Fruit fly (Drosophila melanogaster) whole organism, embryonic: ENCODE data around the gene hook.

Source experiments
- Antp ChIP-seq: fragments of 200-800 bp; sonication (Bioruptor generic); optimal IDR thresholded peaks from 3 replicates; lab custom pipeline; 2016; ENCODE audit warnings: missing biosample characterization, missing genetic modification characterization
- CG10267 ChIP-seq: fragments of 200-800 bp; sonication (Bioruptor generic); optimal IDR thresholded peaks from 2 replicates; lab custom pipeline; 2018; ENCODE audit warnings: missing biosample characterization, mild to moderate bottlenecking, missing genetic modification characterization, moderate library complexity
- CG10321 ChIP-seq: fragments of 200-800 bp; sonication (Bioruptor generic); IDR thresholded peaks from 2 replicates; pipeline ENCODE4 v1.3.6; 2022; ENCODE audit warnings: missing biosample characterization, missing genetic modification characterization
- CG10462 ChIP-seq: fragments of 200-800 bp; sonication (Bioruptor generic); optimal IDR thresholded peaks from 2 replicates; lab custom pipeline; 2016; ENCODE audit warnings: missing biosample characterization, missing genetic modification characterization
- CG10959 ChIP-seq: fragments of 200-800 bp; sonication (Bioruptor generic); IDR thresholded peaks from 2 replicates; pipeline ENCODE4 v1.3.6; 2022; ENCODE audit warnings: missing biosample characterization, missing genetic modification characterization
- CG11247 ChIP-seq: fragments of 200-800 bp; sonication (Bioruptor generic); IDR thresholded peaks from 2 replicates; pipeline ENCODE4 v1.3.6; 2022; ENCODE audit warnings: missing biosample characterization, missing genetic modification characterization
- CG11696 ChIP-seq: fragments of 200-800 bp; sonication (Bioruptor generic); IDR thresholded peaks from 2 replicates; pipeline ENCODE4 v1.3.6; 2022; ENCODE audit warnings: missing biosample characterization, missing genetic modification characterization
- CG12071 ChIP-seq: fragments of 200-800 bp; sonication (Bioruptor generic); optimal IDR thresholded peaks from 3 replicates; lab custom pipeline; 2018; ENCODE audit warnings: missing biosample characterization, mild to moderate bottlenecking, missing genetic modification characterization
- CG12391 ChIP-seq: fragments of 200-800 bp; sonication (Bioruptor generic); optimal IDR thresholded peaks from 3 replicates; lab custom pipeline; 2018; ENCODE audit warnings: missing biosample characterization, mild to moderate bottlenecking, missing genetic modification characterization, moderate library complexity
- CG14965 ChIP-seq: fragments of 200-800 bp; sonication (Bioruptor generic); optimal IDR thresholded peaks from 2 replicates; lab custom pipeline; 2016; ENCODE audit warnings: missing biosample characterization, missing genetic modification characterization, borderline replicate concordance
- CG16815 ChIP-seq: fragments of 200-800 bp; sonication (Bioruptor generic); optimal IDR thresholded peaks from 3 replicates; lab custom pipeline; 2017; ENCODE audit warnings: missing biosample characterization, mild to moderate bottlenecking, missing genetic modification characterization
- CG18011 ChIP-seq: fragments of 200-800 bp; sonication (Bioruptor generic); optimal IDR thresholded peaks from 2 replicates; lab custom pipeline; 2017; ENCODE audit warnings: missing biosample characterization, missing genetic modification characterization, mild to moderate bottlenecking, moderate library complexity, missing genotype
- CG18476 ChIP-seq: fragments of 200-800 bp; sonication (Bioruptor generic); optimal IDR thresholded peaks from 2 replicates; lab custom pipeline; 2016; ENCODE audit warnings: missing biosample characterization, mild to moderate bottlenecking, missing genetic modification characterization
- CG2120 ChIP-seq: fragments of 200-800 bp; sonication (Bioruptor generic); optimal IDR thresholded peaks from 3 replicates; lab custom pipeline; 2016; ENCODE audit warnings: missing biosample characterization, missing genetic modification characterization
- CG2712 ChIP-seq: fragments of 200-800 bp; optimal IDR thresholded peaks from 3 replicates; lab custom pipeline; 2019; ENCODE audit warnings: missing biosample characterization, mild to moderate bottlenecking, missing genetic modification characterization, moderate library complexity
- CG2889 ChIP-seq: fragments of 200-800 bp; sonication (Bioruptor generic); IDR thresholded peaks from 3 replicates; pipeline ENCODE4 v1.3.6; 2022; ENCODE audit warnings: missing biosample characterization, missing genetic modification characterization
- CG32772 ChIP-seq: fragments of 200-800 bp; sonication (Bioruptor generic); IDR thresholded peaks from 2 replicates; pipeline ENCODE4 v1.3.6; 2022; ENCODE audit warnings: missing biosample characterization, missing genetic modification characterization
- CG3281 ChIP-seq: fragments of 200-800 bp; sonication (Bioruptor generic); optimal IDR thresholded peaks from 3 replicates; lab custom pipeline; 2017; ENCODE audit warnings: missing biosample characterization, mild to moderate bottlenecking, missing genetic modification characterization
- CG34376 ChIP-seq: fragments of 200-800 bp; sonication (Bioruptor generic); optimal IDR thresholded peaks from 2 replicates; lab custom pipeline; 2018; ENCODE audit warnings: missing biosample characterization, mild to moderate bottlenecking, missing genetic modification characterization
- CG34422 ChIP-seq: fragments of 200-800 bp; sonication (Bioruptor generic); IDR thresholded peaks from 3 replicates; pipeline ENCODE4 v1.3.6; 2022; ENCODE audit warnings: missing biosample characterization, missing genetic modification characterization
- CG4328 ChIP-seq: fragments of 200-800 bp; sonication (Bioruptor generic); optimal IDR thresholded peaks from 3 replicates; lab custom pipeline; 2017; ENCODE audit warnings: missing biosample characterization, missing genetic modification reagents, missing genetic modification characterization
- CG4360 ChIP-seq: fragments of 200-800 bp; sonication (Bioruptor generic); IDR thresholded peaks from 2 replicates; pipeline ENCODE4 v1.3.6; 2022; ENCODE audit warnings: missing biosample characterization, missing genetic modification characterization
- CG6689 ChIP-seq: fragments of 200-800 bp; sonication (Bioruptor generic); IDR thresholded peaks from 2 replicates; pipeline ENCODE4 v1.3.6; 2022; ENCODE audit warnings: missing biosample characterization, missing genetic modification characterization
- CG7745 ChIP-seq: fragments of 200-800 bp; sonication (Bioruptor generic); optimal IDR thresholded peaks from 2 replicates; lab custom pipeline; 2018; ENCODE audit warnings: missing biosample characterization, mild to moderate bottlenecking, missing genetic modification characterization, moderate library complexity
- CG8765 ChIP-seq: fragments of 200-800 bp; sonication (Bioruptor generic); IDR thresholded peaks from 2 replicates; pipeline ENCODE4 v1.3.6; 2022; ENCODE audit warnings: missing biosample characterization, missing genetic modification characterization
- ERR ChIP-seq: fragments of 200-800 bp; sonication (Bioruptor generic); optimal IDR thresholded peaks from 2 replicates; lab custom pipeline; 2016; ENCODE audit warnings: missing biosample characterization, missing genetic modification characterization
- HLH54F ChIP-seq: fragments of 200-800 bp; sonication (Bioruptor generic); optimal IDR thresholded peaks from 3 replicates; lab custom pipeline; 2016; ENCODE audit warnings: missing biosample characterization, missing genetic modification characterization
- HmgD ChIP-seq: fragments of 200-800 bp; sonication (Bioruptor generic); optimal IDR thresholded peaks from 3 replicates; lab custom pipeline; 2016; ENCODE audit warnings: missing biosample characterization, missing genetic modification characterization
- Hmx ChIP-seq: fragments of 200-800 bp; sonication (Bioruptor generic); optimal IDR thresholded peaks from 2 replicates; lab custom pipeline; 2016; ENCODE audit warnings: missing biosample characterization, missing genetic modification characterization
- Hr78 ChIP-seq, 2 experiments: fragments of 200-800 bp in 1 of 2; fragments of >200 bp in 1 of 2; sonication (Bioruptor generic) in 1 of 2; optimal IDR thresholded peaks; 2 replicates each; lab custom pipeline; 2017 to 2019; ENCODE audit warnings: missing biosample characterization in 2 of 2, missing genetic modification characterization in 2 of 2, mild to moderate bottlenecking in 1 of 2, moderate library complexity in 1 of 2
- Mes4 ChIP-seq: fragments of 200-800 bp; sonication (Bioruptor generic); optimal IDR thresholded peaks from 2 replicates; lab custom pipeline; 2016; ENCODE audit warnings: missing biosample characterization, missing genetic modification characterization
- NK7.1 ChIP-seq: fragments of 200-800 bp; sonication (Bioruptor generic); optimal IDR thresholded peaks from 3 replicates; lab custom pipeline; 2016; ENCODE audit warnings: missing biosample characterization, missing genetic modification characterization
- Scr ChIP-seq: fragments of 200-800 bp; sonication (Bioruptor generic); IDR thresholded peaks from 2 replicates; pipeline ENCODE4 v1.3.6; 2022; ENCODE audit warnings: missing biosample characterization, missing genetic modification characterization; ENCODE audit not compliant: partially characterized antibody
- Six4 ChIP-seq: fragments of 200-800 bp; sonication (Bioruptor generic); optimal IDR thresholded peaks from 2 replicates; lab custom pipeline; 2016; ENCODE audit warnings: missing biosample characterization, missing genetic modification characterization
- TFAM ChIP-seq: fragments of 200-800 bp; sonication (Bioruptor generic); optimal IDR thresholded peaks from 2 replicates; lab custom pipeline; 2017; ENCODE audit warnings: missing biosample characterization, missing genetic modification characterization, inconsistent platforms
- Taf1 ChIP-seq: fragments of 200-800 bp; sonication (Bioruptor generic); IDR thresholded peaks from 2 replicates; pipeline ENCODE4 v1.3.6; 2022; ENCODE audit warnings: missing biosample characterization, missing genetic modification characterization
- abd-A ChIP-seq: fragments of 200-800 bp; sonication (Bioruptor generic); optimal IDR thresholded peaks from 3 replicates; lab custom pipeline; 2019; ENCODE audit warnings: missing biosample characterization, mild to moderate bottlenecking, missing genetic modification characterization, moderate library complexity
- ac ChIP-seq: fragments of 200-800 bp; sonication (Bioruptor generic); optimal IDR thresholded peaks from 3 replicates; lab custom pipeline; 2017; ENCODE audit warnings: missing biosample characterization, mild to moderate bottlenecking, missing genetic modification characterization
- chn ChIP-seq: fragments of 200-800 bp; sonication (Bioruptor generic); optimal IDR thresholded peaks from 2 replicates; lab custom pipeline; 2016; ENCODE audit warnings: missing biosample characterization, missing genetic modification characterization
- danr ChIP-seq: fragments of 200-800 bp; sonication (Bioruptor generic); IDR thresholded peaks from 2 replicates; pipeline ENCODE4 v1.3.6; 2022; ENCODE audit warnings: missing biosample characterization, missing genetic modification characterization
- dm ChIP-seq: fragments of 200-800 bp; sonication (Bioruptor generic); optimal IDR thresholded peaks from 3 replicates; lab custom pipeline; 2016; ENCODE audit warnings: missing biosample characterization, missing genetic modification characterization
- ems ChIP-seq: fragments of 200-800 bp; sonication (Bioruptor generic); optimal IDR thresholded peaks from 3 replicates; lab custom pipeline; 2016; ENCODE audit warnings: missing biosample characterization, missing genetic modification characterization
- fd96Cb ChIP-seq: fragments of 200-800 bp; sonication (Bioruptor generic); optimal IDR thresholded peaks from 2 replicates; lab custom pipeline; 2018; ENCODE audit warnings: missing biosample characterization, mild to moderate bottlenecking, missing genetic modification characterization, moderate library complexity
- gsb ChIP-seq: fragments of 200-800 bp; sonication (Bioruptor generic); IDR thresholded peaks from 2 replicates; pipeline ENCODE4 v1.3.6; 2022; ENCODE audit warnings: missing biosample characterization, missing genetic modification characterization
- hb ChIP-seq: fragments of 200-800 bp; sonication (Bioruptor generic); IDR thresholded peaks from 3 replicates; pipeline ENCODE4 v1.3.6; 2022; ENCODE audit warnings: missing biosample characterization, missing genetic modification characterization; ENCODE audit not compliant: partially characterized antibody
- nau ChIP-seq: fragments of 200-800 bp; sonication (Bioruptor generic); optimal IDR thresholded peaks from 3 replicates; lab custom pipeline; 2017; ENCODE audit warnings: missing biosample characterization, mild to moderate bottlenecking, missing genetic modification characterization, missing genetic modification reagents
- pho ChIP-seq: fragments of 200-800 bp; sonication (Bioruptor generic); optimal IDR thresholded peaks from 2 replicates; lab custom pipeline; 2016; ENCODE audit warnings: missing biosample characterization, missing genetic modification characterization
- psq ChIP-seq: fragments of 200-800 bp; sonication (Bioruptor generic); optimal IDR thresholded peaks from 2 replicates; lab custom pipeline; 2017; ENCODE audit warnings: missing biosample characterization, missing genetic modification characterization
- sens ChIP-seq: fragments of 200-800 bp; sonication (Bioruptor generic); peaks from one replicate; lab custom pipeline; 2016; ENCODE audit warnings: missing biosample characterization, missing genetic modification characterization
- sens-2 ChIP-seq: fragments of 200-800 bp; sonication (Bioruptor generic); IDR thresholded peaks from 2 replicates; pipeline ENCODE4 v1.3.6; 2022; ENCODE audit warnings: missing biosample characterization, missing genetic modification characterization
- ssp ChIP-seq: fragments of 200-800 bp; sonication (Bioruptor generic); IDR thresholded peaks from 2 replicates; pipeline ENCODE4 v1.3.6; 2022; ENCODE audit warnings: missing biosample characterization, missing genetic modification characterization
- vvl ChIP-seq: fragments of 200-800 bp; sonication (Bioruptor generic); IDR thresholded peaks from 2 replicates; pipeline ENCODE4 v1.3.6; 2022; ENCODE audit warnings: missing biosample characterization, missing genetic modification characterization

hook gene

DNA sequence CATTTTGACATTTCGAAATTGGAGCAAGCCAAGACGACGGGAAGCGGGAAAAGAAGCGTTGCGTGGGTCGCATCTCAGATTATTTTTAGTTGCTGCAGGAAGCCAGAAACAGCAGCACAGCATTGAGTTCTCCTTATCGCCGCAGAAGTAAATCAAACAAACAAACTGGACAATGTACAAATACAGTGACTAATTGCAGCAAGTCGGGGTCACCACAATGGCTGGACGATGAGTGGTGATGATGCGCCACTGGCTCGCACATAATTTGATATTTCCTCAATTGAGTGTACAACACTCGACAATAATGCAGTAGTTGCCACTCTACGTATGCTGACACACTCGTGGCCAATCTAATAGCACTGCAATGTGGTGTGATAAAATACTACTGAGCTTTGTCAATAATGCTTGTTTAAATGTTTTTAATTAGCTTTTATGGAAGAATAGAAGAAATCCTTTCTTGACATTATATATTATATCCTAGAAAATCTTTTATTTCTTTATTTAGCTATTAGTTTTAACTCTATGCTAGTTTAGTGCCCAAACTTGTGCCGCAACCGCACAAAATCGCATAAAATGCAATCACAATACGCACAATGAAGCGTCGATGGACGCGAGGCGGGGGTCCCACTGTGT lies 51.2 kb downstream of the hook start (continued):
- TF ChIP-seq CG10267 (tag; lab: Kevin White, UChicago) (peak; percentile 22), HLH54F (GFP tag; lab: Kevin White, UChicago) (no peak), psq (no peak), CG2712 (tag; lab: Kevin White, UChicago) (peak; percentile 65), chn (GFP tag; lab: Kevin White, UChicago) (no peak), Six4 (no peak), dm (GFP tag; lab: Kevin White, UChicago) (no peak), CG32772 (GFP tag; lab: Robert Waterston, UW) (no peak), CG8765 (no peak), CG2120 (GFP tag; lab: Kevin White, UChicago) (no peak), CG11696 (GFP tag; lab: Robert Waterston, UW) (peak; percentile 91), CG18011 (GFP tag; lab: Kevin White, UChicago) (no peak), CG11247 (GFP tag; lab: Robert Waterston, UW) (no peak), CG14965 (GFP tag; lab: Kevin White, UChicago) (no peak), NK7.1 (no peak), nau (GFP tag; lab: Kevin White, UChicago) (no peak), sens (peak; percentile 83), sens-2 (no peak), Mes4 (GFP tag; lab: Kevin White, UChicago) (no peak), CG34422 (GFP tag; lab: Robert Waterston, UW) (no peak), vvl (peak; percentile 60; the same call in 1 of the 2 replicates), hb (GFP tag; lab: Robert Waterston, UW) (no peak), ERR (GFP tag; lab: Kevin White, UChicago) (no peak), CG7745 (no peak), HmgD (GFP tag; lab: Kevin White, UChicago) (no peak), ssp (no peak), CG34376 (GFP tag; lab: Kevin White, UChicago) (no peak), CG2889 (no peak), TFAM (no peak), Antp (GFP tag; lab: Kevin White, UChicago) (no peak), ems (no peak), CG10321 (GFP tag; lab: Robert Waterston, UW) (no peak), abd-A (tag; lab: Kevin White, UChicago) (no peak), Taf1 (GFP tag; lab: Robert Waterston, UW) (no peak), danr (no peak), CG18476 (GFP tag; lab: Kevin White, UChicago) (no peak), Hmx (GFP tag; lab: Kevin White, UChicago) (no peak), CG3281 (GFP tag; lab: Kevin White, UChicago) (no peak), CG4328 (GFP tag; lab: Kevin White, UChicago) (no peak), CG10462 (GFP tag; lab: Kevin White, UChicago) (no peak), Hr78 (GFP tag; optimal IDR thresholded peaks at IDR 0.05; lab: Kevin White, UChicago) (peak in 1 of 2 experiments; percentile 30), CG12391 (tag; lab: Kevin White, UChicago) (peak; percentile 35), pho (no peak), CG10959 (GFP tag; lab: Robert Waterston, UW) (no peak), gsb (no peak), ac (GFP tag; lab: Kevin White, UChicago) (no peak), fd96Cb (tag; lab: Kevin White, UChicago) (peak; percentile 48), CG12071 (GFP tag; lab: Kevin White, UChicago) (no peak), CG16815 (peak; percentile 0), CG4360 (GFP tag; lab: Robert Waterston, UW) (no peak), CG6689 (peak; percentile 49), Scr (no peak)
